Fruit fly (Drosophila melanogaster) whole organism, embryonic: ENCODE data around the gene CG4757.

Source experiments
- Ada2b ChIP-seq: fragments of 200-800 bp; sonication (Bioruptor generic); IDR thresholded peaks from 2 replicates; pipeline ENCODE4 v1.3.6; 2022; ENCODE audit warnings: missing biosample characterization, missing genetic modification characterization
- Asciz ChIP-seq: fragments of 200-800 bp; sonication (Bioruptor generic); optimal IDR thresholded peaks from 2 replicates; lab custom pipeline; 2017; ENCODE audit warnings: missing biosample characterization, mild to moderate bottlenecking, missing genetic modification characterization, missing genetic modification reagents
- CG10543 ChIP-seq: fragments of 200-800 bp; sonication (Bioruptor generic); optimal IDR thresholded peaks from 3 replicates; lab custom pipeline; 2017; ENCODE audit warnings: missing biosample characterization, mild to moderate bottlenecking, missing genetic modification characterization, moderate library complexity
- CG12299 ChIP-seq: fragments of 200-800 bp; sonication (Bioruptor generic); optimal IDR thresholded peaks from 2 replicates; lab custom pipeline; 2018; ENCODE audit warnings: missing biosample characterization, mild to moderate bottlenecking, missing genetic modification characterization
- CG12942 ChIP-seq: fragments of 200-800 bp; sonication (Bioruptor generic); optimal IDR thresholded peaks from 3 replicates; lab custom pipeline; 2016; ENCODE audit warnings: missing biosample characterization, missing genetic modification characterization
- CG13296 ChIP-seq: fragments of 200-800 bp; sonication (Bioruptor generic); optimal IDR thresholded peaks from 3 replicates; lab custom pipeline; 2018; ENCODE audit warnings: missing biosample characterization, mild to moderate bottlenecking, missing genetic modification characterization
- CG17361 ChIP-seq: fragments of 200-800 bp; sonication (Bioruptor generic); IDR thresholded peaks from 3 replicates; pipeline ENCODE4 v1.3.6; 2022; ENCODE audit warnings: missing biosample characterization, missing genetic modification characterization
- CG18476 ChIP-seq: fragments of 200-800 bp; sonication (Bioruptor generic); optimal IDR thresholded peaks from 2 replicates; lab custom pipeline; 2016; ENCODE audit warnings: missing biosample characterization, mild to moderate bottlenecking, missing genetic modification characterization
- CG31441 ChIP-seq: fragments of 200-800 bp; sonication (Bioruptor generic); IDR thresholded peaks from 2 replicates; pipeline ENCODE4 v1.3.6; 2022; ENCODE audit warnings: missing biosample characterization, missing genetic modification characterization
- CG33557 ChIP-seq: fragments of 200-800 bp; sonication (Bioruptor generic); optimal IDR thresholded peaks from 2 replicates; lab custom pipeline; 2019; ENCODE audit warnings: missing biosample characterization, mild to moderate bottlenecking, missing genetic modification characterization, moderate library complexity
- CG34422 ChIP-seq: fragments of 200-800 bp; sonication (Bioruptor generic); IDR thresholded peaks from 3 replicates; pipeline ENCODE4 v1.3.6; 2022; ENCODE audit warnings: missing biosample characterization, missing genetic modification characterization
- CG3847 ChIP-seq: fragments of 200-800 bp; sonication (Bioruptor generic); IDR thresholded peaks from 2 replicates; pipeline ENCODE4 v1.3.6; 2022; ENCODE audit warnings: missing biosample characterization, missing genetic modification characterization
- CG4404 ChIP-seq: fragments of 200-800 bp; sonication (Bioruptor generic); IDR thresholded peaks from 2 replicates; pipeline ENCODE4 v1.3.6; 2022; ENCODE audit warnings: missing biosample characterization, missing genetic modification characterization
- CG7556 ChIP-seq: fragments of 200-800 bp; sonication (Bioruptor generic); optimal IDR thresholded peaks from 2 replicates; lab custom pipeline; 2017; ENCODE audit warnings: missing biosample characterization, mild to moderate bottlenecking, missing genetic modification characterization
- CG7928 ChIP-seq: fragments of 200-800 bp; sonication (Bioruptor generic); optimal IDR thresholded peaks from 2 replicates; lab custom pipeline; 2017; ENCODE audit warnings: missing biosample characterization, mild to moderate bottlenecking, missing genetic modification characterization
- CG8290 ChIP-seq, 3 experiments: fragments of 200-800 bp; sonication (Bioruptor generic); optimal IDR thresholded peaks; 2 replicates each; lab custom pipeline; 2016 to 2019; ENCODE audit warnings: missing biosample characterization in 3 of 3, missing genetic modification characterization in 3 of 3, mild to moderate bottlenecking in 2 of 3, moderate library complexity in 1 of 3
- CG8924 ChIP-seq: fragments of 200-800 bp; optimal IDR thresholded peaks from 3 replicates; lab custom pipeline; 2019; ENCODE audit warnings: missing biosample characterization, mild to moderate bottlenecking, missing genetic modification characterization, moderate library complexity
- CG9609 ChIP-seq: fragments of 200-800 bp; sonication (Bioruptor generic); optimal IDR thresholded peaks from 3 replicates; lab custom pipeline; 2016; ENCODE audit warnings: missing biosample characterization, missing genetic modification characterization
- Dfd ChIP-seq, 2 experiments: fragments of >200 bp; optimal IDR thresholded peaks; 2 replicates each; lab custom pipeline; 2017; ENCODE audit warnings: missing biosample characterization in 2 of 2, missing genetic modification characterization in 2 of 2
- Dll ChIP-seq: fragments of 200-800 bp; sonication (Bioruptor generic); IDR thresholded peaks from 4 replicates; pipeline ENCODE4 v1.3.6; 2022; ENCODE audit warnings: missing biosample characterization, missing genetic modification characterization; ENCODE audit not compliant: partially characterized antibody
- HLH3B ChIP-seq: fragments of 200-800 bp; sonication (Bioruptor generic); IDR thresholded peaks from 2 replicates; pipeline ENCODE4 v1.3.6; 2022; ENCODE audit warnings: missing biosample characterization, missing genetic modification characterization
- HmgZ ChIP-seq: fragments of 200-800 bp; sonication (Bioruptor generic); optimal IDR thresholded peaks from 2 replicates; lab custom pipeline; 2018; ENCODE audit warnings: missing biosample characterization, mild to moderate bottlenecking, missing genetic modification characterization
- Hr39 ChIP-seq: fragments of >200 bp; optimal IDR thresholded peaks from 2 replicates; lab custom pipeline; 2017
- Hr78 ChIP-seq, 2 experiments: fragments of 200-800 bp in 1 of 2; fragments of >200 bp in 1 of 2; sonication (Bioruptor generic) in 1 of 2; optimal IDR thresholded peaks; 2 replicates each; lab custom pipeline; 2017 to 2019; ENCODE audit warnings: missing biosample characterization in 2 of 2, missing genetic modification characterization in 2 of 2, mild to moderate bottlenecking in 1 of 2, moderate library complexity in 1 of 2
- MBD-R2 ChIP-seq: fragments of 200-800 bp; sonication (Bioruptor generic); IDR thresholded peaks from 2 replicates; pipeline ENCODE4 v1.3.6; 2022; ENCODE audit warnings: missing biosample characterization, missing genetic modification characterization
- Meics ChIP-seq: fragments of 200-800 bp; sonication (Bioruptor generic); optimal IDR thresholded peaks from 2 replicates; lab custom pipeline; 2017; ENCODE audit warnings: missing biosample characterization, mild to moderate bottlenecking, missing genetic modification characterization
- Sry-δ ChIP-seq: fragments of 200-800 bp; sonication (Bioruptor generic); optimal IDR thresholded peaks from 2 replicates; lab custom pipeline; 2016; ENCODE audit warnings: missing biosample characterization, missing genetic modification characterization
- Trl ChIP-seq, 3 experiments: fragments of >200 bp in 2 of 3; fragments of 200-800 bp in 1 of 3; sonication (Bioruptor generic) in 1 of 3; optimal IDR thresholded peaks; 2 replicates in 1 of 3; 3 replicates in 2 of 3; lab custom pipeline; 2016 to 2017; ENCODE audit warnings: missing biosample characterization in 1 of 3, missing genetic modification characterization in 1 of 3
- ab ChIP-seq: fragments of 200-800 bp; sonication (Bioruptor generic); optimal IDR thresholded peaks from 2 replicates; lab custom pipeline; 2016; ENCODE audit warnings: missing biosample characterization, missing genetic modification characterization
- caup ChIP-seq: fragments of 200-800 bp; sonication (Bioruptor generic); optimal IDR thresholded peaks from 3 replicates; lab custom pipeline; 2017; ENCODE audit warnings: missing biosample characterization, mild to moderate bottlenecking, missing genetic modification characterization, moderate library complexity; ENCODE audit not compliant: severe bottlenecking
- dimm ChIP-seq: fragments of 200-800 bp; sonication (Bioruptor generic); IDR thresholded peaks from 2 replicates; pipeline ENCODE4 v1.3.6; 2022; ENCODE audit warnings: missing biosample characterization, missing genetic modification characterization
- disco-r ChIP-seq: fragments of 200-800 bp; sonication (Bioruptor generic); optimal IDR thresholded peaks from 2 replicates; lab custom pipeline; 2016; ENCODE audit warnings: missing biosample characterization, missing genetic modification characterization
- emc ChIP-seq: fragments of 200-800 bp; sonication (Bioruptor generic); optimal IDR thresholded peaks from 2 replicates; lab custom pipeline; 2016; ENCODE audit warnings: missing biosample characterization, missing genetic modification characterization
- esg ChIP-seq: fragments of 200-800 bp; sonication (Bioruptor generic); conservative IDR thresholded peaks from 2 replicates; pipeline ENCODE4 v1.3.6; 2022; ENCODE audit warnings: missing biosample characterization, missing genetic modification characterization
- fd3F ChIP-seq: fragments of 200-800 bp; sonication (Bioruptor generic); optimal IDR thresholded peaks from 2 replicates; lab custom pipeline; 2018; ENCODE audit warnings: missing biosample characterization, mild to moderate bottlenecking, missing genetic modification characterization, moderate library complexity
- gro ChIP-seq: fragments of 200-800 bp; sonication (Bioruptor generic); optimal IDR thresholded peaks from 2 replicates; lab custom pipeline; 2016; ENCODE audit warnings: missing biosample characterization, missing genetic modification characterization
- her ChIP-seq: fragments of 200-800 bp; sonication (Bioruptor generic); optimal IDR thresholded peaks from 2 replicates; lab custom pipeline; 2016; ENCODE audit warnings: missing biosample characterization, missing genetic modification characterization
- kni ChIP-seq: fragments of 200-800 bp; sonication (Bioruptor generic); optimal IDR thresholded peaks from 3 replicates; lab custom pipeline; 2017; ENCODE audit warnings: mild to moderate bottlenecking, missing biosample characterization, missing genetic modification reagents, missing genetic modification characterization
- knrl ChIP-seq: fragments of 200-800 bp; sonication (Bioruptor generic); IDR thresholded peaks from 3 replicates; pipeline ENCODE4 v1.3.6; 2022; ENCODE audit warnings: missing biosample characterization, missing genetic modification characterization; ENCODE audit not compliant: partially characterized antibody
- onecut ChIP-seq: fragments of 200-800 bp; sonication (Bioruptor generic); IDR thresholded peaks from 2 replicates; pipeline ENCODE4 v1.3.6; 2022; ENCODE audit warnings: missing biosample characterization, missing genetic modification characterization
- p53 ChIP-seq: fragments of 200-800 bp; sonication (Bioruptor generic); optimal IDR thresholded peaks from 2 replicates; lab custom pipeline; 2016; ENCODE audit warnings: missing biosample characterization, missing genetic modification characterization
- peb ChIP-seq: fragments of 200-800 bp; sonication (Bioruptor generic); IDR thresholded peaks from 2 replicates; pipeline ENCODE4 v1.3.6; 2022; ENCODE audit warnings: missing biosample characterization, missing genetic modification characterization
- rib ChIP-seq: fragments of 200-800 bp; sonication (Bioruptor generic); IDR thresholded peaks from 2 replicates; pipeline ENCODE4 v1.3.6; 2022; ENCODE audit warnings: missing biosample characterization, missing genetic modification characterization
- stwl ChIP-seq: fragments of 200-800 bp; sonication (Bioruptor generic); optimal IDR thresholded peaks from 3 replicates; lab custom pipeline; 2018; ENCODE audit warnings: missing biosample characterization, mild to moderate bottlenecking, missing genetic modification characterization, moderate library complexity
- ttk ChIP-seq: fragments of 200-800 bp; sonication (Bioruptor generic); IDR thresholded peaks from 2 replicates; pipeline ENCODE4 v2.1.2; 2022; ENCODE audit warnings: missing biosample characterization, missing genetic modification characterization
- unc-4 ChIP-seq: fragments of 200-800 bp; sonication (Bioruptor generic); IDR thresholded peaks from 2 replicates; pipeline ENCODE4 v1.3.6; 2022; ENCODE audit warnings: missing biosample characterization, missing genetic modification characterization; ENCODE audit not compliant: partially characterized antibody
- wor ChIP-seq: fragments of 200-800 bp; sonication (Bioruptor generic); IDR thresholded peaks from 2 replicates; pipeline ENCODE4 v1.3.6; 2022; ENCODE audit warnings: missing biosample characterization, missing genetic modification characterization
- zen2 ChIP-seq: fragments of 200-800 bp; sonication (Bioruptor generic); IDR thresholded peaks from 3 replicates; pipeline ENCODE4 v1.3.6; 2022; ENCODE audit warnings: missing biosample characterization, missing genetic modification characterization; ENCODE audit not compliant: partially characterized antibody

Gene CG4757

dm6 chr3R:11196648-11197388 lies 35.8 kb downstream of the CG4757 start (continued):
- TF ChIP-seq her (GFP tag; lab: Kevin White, UChicago) (peak; percentile 18), CG7928 (GFP tag; lab: Kevin White, UChicago) (peak; percentile 80), CG13296 (GFP tag; lab: Kevin White, UChicago) (peak; percentile 99), wor (peak; percentile 99), peb (GFP tag; lab: Robert Waterston, UW) (peak; percentile 97), CG7556 (GFP tag; lab: Kevin White, UChicago) (peak; percentile 100), HmgZ (peak; percentile 97), caup (GFP tag; lab: Kevin White, UChicago) (peak; percentile 98), CG9609 (GFP tag; lab: Kevin White, UChicago) (peak; percentile 88), zen2 (GFP tag; lab: Robert Waterston, UW) (no peak), CG33557 (GFP tag; lab: Kevin White, UChicago) (peak; percentile 90), knrl (GFP tag; lab: Robert Waterston, UW) (no peak), ab (GFP tag; lab: Kevin White, UChicago) (no peak), gro (GFP tag; lab: Kevin White, UChicago) (peak; percentile 41), Meics (GFP tag; lab: Kevin White, UChicago) (peak; percentile 99), CG12942 (GFP tag; lab: Kevin White, UChicago) (peak; percentile 95), Sry-δ (GFP tag; lab: Kevin White, UChicago) (peak; percentile 17), unc-4 (GFP tag; lab: Robert Waterston, UW) (no peak), Ada2b (GFP tag; lab: Robert Waterston, UW) (peak; percentile 97), rib (GFP tag; lab: Robert Waterston, UW) (peak; percentile 98), p53 (GFP tag; lab: Kevin White, UChicago) (peak; percentile 29), ttk (peak; percentile 98), Trl (optimal IDR thresholded peaks at IDR 0.05; lab: Kevin White, UChicago) (peak; percentile 71 to 81), Trl (GFP tag; optimal IDR thresholded peaks at IDR 0.05; lab: Kevin White, UChicago) (peak; percentile 81), CG17361 (GFP tag; lab: Robert Waterston, UW) (peak; percentile 100), Asciz (GFP tag; lab: Kevin White, UChicago) (peak; percentile 99), dimm (GFP tag; lab: Robert Waterston, UW) (peak; percentile 94), fd3F (peak; percentile 98), onecut (peak; percentile 95), CG3847 (GFP tag; lab: Robert Waterston, UW) (peak; percentile 98), disco-r (GFP tag; lab: Kevin White, UChicago) (peak; percentile 31), CG31441 (GFP tag; lab: Robert Waterston, UW) (peak; percentile 100), CG10543 (GFP tag; lab: Kevin White, UChicago) (peak; percentile 97), stwl (tag; lab: Kevin White, UChicago) (no peak), MBD-R2 (GFP tag; lab: Robert Waterston, UW) (peak; percentile 94), CG18476 (GFP tag; lab: Kevin White, UChicago) (peak; percentile 96), Dll (GFP tag; lab: Robert Waterston, UW) (no peak), emc (GFP tag; lab: Kevin White, UChicago) (peak; percentile 85), CG34422 (peak; percentile 98), CG8924 (tag; lab: Kevin White, UChicago) (peak; percentile 95), CG12299 (tag; lab: Kevin White, UChicago) (peak; percentile 97), Hr78 (GFP tag; optimal IDR thresholded peaks at IDR 0.05; lab: Kevin White, UChicago) (peak in 1 of 2 experiments; percentile 96), Hr39 (lab: Kevin White, UChicago) (no peak), HLH3B (GFP tag; lab: Robert Waterston, UW) (peak; percentile 98), CG8290 (GFP tag; optimal IDR thresholded peaks at IDR 0.05; lab: Kevin White, UChicago) (peak; percentile 91), CG8290 (tag; optimal IDR thresholded peaks at IDR 0.05; lab: Kevin White, UChicago) (peak; percentile 77 to 84), kni (GFP tag; lab: Kevin White, UChicago) (peak; percentile 92), esg (peak; percentile 99), Dfd (GFP tag; optimal IDR thresholded peaks at IDR 0.05; lab: Kevin White, UChicago) (peak in 1 of 2 experiments; percentile 95), CG4404 (peak; percentile 97)
